Worm (Caenorhabditis elegans): ENCODE measurements around the gene srd-51.

ce11 chrX:13463793-13464192 lies 20.9 kb downstream of the srd-51 start, which contains the start of gene F02D10.2:
- TF ChIP-seq snpc-4 (GFP tag; optimal IDR thresholded peaks at IDR 0.05) (no peak), snpc-4 (tag; optimal IDR thresholded peaks at IDR 0.05) (no peak), him-1 (tag; optimal IDR thresholded peaks at IDR 0.05) (no peak)

Data from whole organism, young adult.